Worm (Caenorhabditis elegans) whole organism, young adult: ENCODE data around the gene mbk-1.

Source experiments
- B0261.1 ChIP-seq: sonication (generic microtip); optimal IDR thresholded peaks from 2 replicates; lab custom pipeline; 2016; ENCODE audit warnings: mild to moderate bottlenecking, missing genetic modification characterization, moderate library complexity, missing compliant biosample characterization
- B0336.3 ChIP-seq: fragments of 200-800 bp; sonication (Bioruptor generic); IDR thresholded peaks from 2 replicates; pipeline ENCODE4 v1.3.6; 2022; ENCODE audit warnings: missing genetic modification characterization, missing compliant biosample characterization
- C06A6.2 ChIP-seq: fragments of 200-800 bp; sonication (Bioruptor generic); conservative IDR thresholded peaks from 2 replicates; pipeline ENCODE4 v1.3.6; 2022; ENCODE audit warnings: missing genetic modification characterization, missing compliant biosample characterization
- C17E4.6 ChIP-seq: fragments of 200-800 bp; sonication (Bioruptor generic); IDR thresholded peaks from 2 replicates; pipeline ENCODE4 v1.3.6; 2022; ENCODE audit warnings: missing genetic modification reagents, missing genetic modification characterization, missing compliant biosample characterization
- F22D6.2 ChIP-seq: sonication (generic microtip); optimal IDR thresholded peaks from 2 replicates; lab custom pipeline; 2016; ENCODE audit warnings: mild to moderate bottlenecking, missing genetic modification characterization, missing compliant biosample characterization
- F39B2.1 ChIP-seq: fragments of 200-800 bp; sonication (Bioruptor generic); IDR thresholded peaks from 2 replicates; pipeline ENCODE4 v1.3.6; 2022; ENCODE audit warnings: missing genetic modification reagents, missing genetic modification characterization, missing compliant biosample characterization
- K11D2.4 ChIP-seq: fragments of 200-800 bp; sonication (Bioruptor generic); IDR thresholded peaks from 2 replicates; pipeline ENCODE4 v1.3.6; 2022; ENCODE audit warnings: missing genetic modification reagents, missing genetic modification characterization, missing compliant biosample characterization
- Y53G8AR.9 ChIP-seq: fragments of 200-800 bp; sonication (Bioruptor generic); conservative IDR thresholded peaks from 2 replicates; pipeline ENCODE4 v1.3.6; 2022; ENCODE audit warnings: missing genetic modification reagents, missing genetic modification characterization, missing compliant biosample characterization
- Y79H2A.3 ChIP-seq: fragments of 200-800 bp; sonication (Bioruptor generic); conservative IDR thresholded peaks from 2 replicates; pipeline ENCODE4 v1.3.6; 2022; ENCODE audit warnings: missing genetic modification reagents, missing genetic modification characterization, missing compliant biosample characterization
- Y95B8A.8 ChIP-seq: fragments of 200-800 bp; sonication (Bioruptor generic); IDR thresholded peaks from 2 replicates; pipeline ENCODE4 v1.3.6; 2022; ENCODE audit warnings: missing genetic modification reagents, missing genetic modification characterization, missing compliant biosample characterization
- ZK185.1 ChIP-seq: sonication (generic microtip); optimal IDR thresholded peaks from 2 replicates; lab custom pipeline; 2016; ENCODE audit warnings: mild to moderate bottlenecking, missing genetic modification characterization, missing compliant biosample characterization; ENCODE audit not compliant: poor library complexity, severe bottlenecking
- akir-1 ChIP-seq: fragments of 200-800 bp; sonication (Bioruptor generic); optimal IDR thresholded peaks from 2 replicates; lab custom pipeline; 2018; ENCODE audit warnings: mild to moderate bottlenecking, missing genetic modification characterization, moderate library complexity, missing compliant biosample characterization
- aptf-3 ChIP-seq: fragments of 200-800 bp; sonication (Bioruptor generic); IDR thresholded peaks from 2 replicates; pipeline ENCODE4 v1.3.6; 2022; ENCODE audit warnings: missing genetic modification characterization, missing compliant biosample characterization
- attf-6 ChIP-seq: fragments of 200-800 bp; sonication (Bioruptor generic); IDR thresholded peaks from 2 replicates; pipeline ENCODE4 v1.3.6; 2022; ENCODE audit warnings: missing genetic modification reagents, missing genetic modification characterization, missing compliant biosample characterization
- cebp-1 ChIP-seq, 2 experiments: fragments of 200-800 bp in 1 of 2; sonication (Bioruptor generic) in 1 of 2; sonication (generic microtip) in 1 of 2; IDR thresholded peaks in 1 of 2; optimal IDR thresholded peaks in 1 of 2; 2 replicates each; pipeline versions ENCODE4 v1.3.6 to Lab custom; 2017 to 2022; ENCODE audit warnings: missing compliant biosample characterization in 2 of 2, missing genetic modification characterization in 2 of 2, mild to moderate bottlenecking in 1 of 2, missing genetic modification reagents in 1 of 2, moderate library complexity in 1 of 2
- ceh-91 ChIP-seq: fragments of 200-800 bp; sonication (Bioruptor generic); IDR thresholded peaks from 2 replicates; pipeline ENCODE4 v1.3.6; 2022; ENCODE audit warnings: missing genetic modification reagents, missing genetic modification characterization, missing compliant biosample characterization
- dox-1 ChIP-seq: fragments of 200-800 bp; sonication (Bioruptor generic); IDR thresholded peaks from 2 replicates; pipeline ENCODE4 v1.3.6; 2022; ENCODE audit warnings: missing genetic modification reagents, missing genetic modification characterization, missing compliant biosample characterization
- efl-1 ChIP-seq: fragments of 150-350 bp; optimal IDR thresholded peaks from 2 replicates; lab custom pipeline; 2014; ENCODE audit warnings: missing biosample characterization, missing genetic modification reagents, missing genetic modification characterization
- egl-18 ChIP-seq: fragments of 200-800 bp; sonication (Bioruptor generic); IDR thresholded peaks from 2 replicates; pipeline ENCODE4 v1.3.6; 2022; ENCODE audit warnings: missing genetic modification reagents, missing genetic modification characterization, missing compliant biosample characterization
- gei-17 ChIP-seq: fragments of 200-800 bp; sonication (Bioruptor generic); optimal IDR thresholded peaks from 2 replicates; lab custom pipeline; 2018; ENCODE audit warnings: mild to moderate bottlenecking, missing genetic modification characterization, missing compliant biosample characterization
- hmg-1.2 ChIP-seq: fragments of 200-800 bp; sonication (Bioruptor generic); IDR thresholded peaks from 2 replicates; pipeline ENCODE4 v1.3.6; 2022; ENCODE audit warnings: missing genetic modification reagents, missing genetic modification characterization, missing compliant biosample characterization
- hsf-1 ChIP-seq: fragments of 200-800 bp; sonication (Bioruptor generic); IDR thresholded peaks from 2 replicates; pipeline ENCODE4 v1.3.6; 2022; ENCODE audit warnings: missing genetic modification reagents, missing genetic modification characterization, missing compliant biosample characterization
- lag-1 ChIP-seq: fragments of 200-800 bp; sonication (Bioruptor generic); IDR thresholded peaks from 2 replicates; pipeline ENCODE4 v1.3.6; 2022; ENCODE audit warnings: missing genetic modification reagents, missing genetic modification characterization, missing compliant biosample characterization
- let-526 ChIP-seq: fragments of 200-800 bp; sonication (Bioruptor generic); IDR thresholded peaks from 2 replicates; pipeline ENCODE4 v1.3.6; 2022; ENCODE audit warnings: missing genetic modification reagents, missing genetic modification characterization, missing compliant biosample characterization
- let-607 ChIP-seq, 2 experiments: fragments of 200-800 bp in 1 of 2; sonication (Bioruptor generic) in 1 of 2; sonication (generic microtip) in 1 of 2; optimal IDR thresholded peaks; 2 replicates each; lab custom pipeline; 2016 to 2018; ENCODE audit warnings: mild to moderate bottlenecking in 2 of 2, missing compliant biosample characterization in 2 of 2, missing genetic modification characterization in 2 of 2, moderate library complexity in 2 of 2, missing genotype in 1 of 2
- lin-40 ChIP-seq: sonication (generic microtip); optimal IDR thresholded peaks from 2 replicates; lab custom pipeline; 2016; ENCODE audit warnings: missing genetic modification characterization, mild to moderate bottlenecking, missing compliant biosample characterization, missing genotype, missing genetic modification reagents
- lir-1 ChIP-seq: fragments of 200-800 bp; sonication (Bioruptor generic); conservative IDR thresholded peaks from 2 replicates; pipeline ENCODE4 v1.3.6; 2022; ENCODE audit warnings: missing genetic modification reagents, missing genetic modification characterization, missing compliant biosample characterization
- mcd-1 ChIP-seq: fragments of 200-800 bp; sonication (Bioruptor generic); IDR thresholded peaks from 2 replicates; pipeline ENCODE4 v1.3.6; 2022; ENCODE audit warnings: missing genetic modification reagents, missing genetic modification characterization, missing compliant biosample characterization
- mes-4 ChIP-seq: sonication (generic microtip); optimal IDR thresholded peaks from 2 replicates; lab custom pipeline; 2016; ENCODE audit warnings: missing genotype, missing genetic modification characterization, missing compliant biosample characterization
- nfya-2 ChIP-seq: fragments of 200-800 bp; sonication (Bioruptor generic); IDR thresholded peaks from 2 replicates; pipeline ENCODE4 v1.3.6; 2022; ENCODE audit warnings: missing genetic modification reagents, missing genetic modification characterization, missing compliant biosample characterization
- nhr-120 ChIP-seq: fragments of 200-800 bp; sonication (Bioruptor generic); IDR thresholded peaks from 2 replicates; pipeline ENCODE4 v1.3.6; 2022; ENCODE audit warnings: missing genetic modification characterization, missing compliant biosample characterization
- nhr-27 ChIP-seq: fragments of 200-800 bp; sonication (Bioruptor generic); optimal IDR thresholded peaks from 2 replicates; lab custom pipeline; 2018; ENCODE audit warnings: mild to moderate bottlenecking, missing genetic modification characterization, moderate library complexity, missing compliant biosample characterization
- rcor-1 ChIP-seq: fragments of 200-800 bp; sonication (Bioruptor generic); IDR thresholded peaks from 2 replicates; pipeline ENCODE4 v1.3.6; 2022; ENCODE audit warnings: missing genetic modification reagents, missing genetic modification characterization, missing compliant biosample characterization
- repo-1 ChIP-seq: sonication (generic microtip); optimal IDR thresholded peaks from 2 replicates; lab custom pipeline; 2017; ENCODE audit warnings: mild to moderate bottlenecking, missing genetic modification characterization, missing compliant biosample characterization
- rpc-1 ChIP-seq, 2 experiments: fragments of 150-350 bp in 1 of 2; sonication (generic microtip) in 1 of 2; optimal IDR thresholded peaks; 2 replicates each; lab custom pipeline; 2014 to 2018; ENCODE audit warnings: missing biosample characterization in 1 of 2, missing genetic modification characterization in 1 of 2, missing genetic modification reagents in 1 of 2, missing genotype in 1 of 2
- sdz-38 ChIP-seq: sonication (generic microtip); optimal IDR thresholded peaks from 2 replicates; lab custom pipeline; 2016; ENCODE audit warnings: missing genotype, missing genetic modification characterization, missing compliant biosample characterization
- snpc-3.4 ChIP-seq: sonication (generic microtip); optimal IDR thresholded peaks from 2 replicates; lab custom pipeline; 2017; ENCODE audit warnings: missing genetic modification characterization, mild to moderate bottlenecking, missing compliant biosample characterization, antibody characterized with exemption, moderate library complexity, missing genotype, missing genetic modification reagents
- snpc-4 ChIP-seq, 5 experiments: fragments of 150-350 bp in 1 of 5; sonication (generic microtip) in 4 of 5; optimal IDR thresholded peaks; 2 replicates each; lab custom pipeline; 2014 to 2018; ENCODE audit warnings: missing genetic modification characterization in 5 of 5, missing biosample characterization in 3 of 5, antibody characterized with exemption in 2 of 5, mild to moderate bottlenecking in 2 of 5, missing compliant biosample characterization in 2 of 5, missing genotype in 2 of 5, moderate library complexity in 2 of 5, missing genetic modification reagents in 1 of 5
- somi-1 ChIP-seq: fragments of 200-800 bp; sonication (Bioruptor generic); optimal IDR thresholded peaks from 2 replicates; lab custom pipeline; 2018; ENCODE audit warnings: mild to moderate bottlenecking, missing genetic modification characterization, missing compliant biosample characterization
- tlf-1 ChIP-seq: fragments of 200-800 bp; sonication (Bioruptor generic); optimal IDR thresholded peaks from 2 replicates; lab custom pipeline; 2018; ENCODE audit warnings: mild to moderate bottlenecking, missing genetic modification characterization, missing compliant biosample characterization
- xnd-1 ChIP-seq: sonication (generic microtip); optimal IDR thresholded peaks from 2 replicates; lab custom pipeline; 2016; ENCODE audit warnings: missing genotype, missing genetic modification reagents, missing genetic modification characterization, missing compliant biosample characterization
- zfh-2 ChIP-seq: fragments of 200-800 bp; sonication (Bioruptor generic); conservative IDR thresholded peaks from 2 replicates; pipeline ENCODE4 v1.3.6; 2022; ENCODE audit warnings: missing genetic modification reagents, missing genetic modification characterization, missing compliant biosample characterization
- zim-3 ChIP-seq: sonication (generic microtip); optimal IDR thresholded peaks from 2 replicates; lab custom pipeline; 2017; ENCODE audit warnings: mild to moderate bottlenecking, missing genetic modification characterization, moderate library complexity, missing compliant biosample characterization
- ztf-18 ChIP-seq: sonication (generic microtip); optimal IDR thresholded peaks from 2 replicates; lab custom pipeline; 2016; ENCODE audit warnings: missing genotype, mild to moderate bottlenecking, missing genetic modification characterization, missing compliant biosample characterization
- ztf-6 ChIP-seq: fragments of 200-800 bp; sonication (Bioruptor generic); IDR thresholded peaks from 2 replicates; pipeline ENCODE4 v1.3.6; 2022; ENCODE audit warnings: missing genetic modification reagents, missing genetic modification characterization, missing compliant biosample characterization

Gene mbk-1

DNA sequence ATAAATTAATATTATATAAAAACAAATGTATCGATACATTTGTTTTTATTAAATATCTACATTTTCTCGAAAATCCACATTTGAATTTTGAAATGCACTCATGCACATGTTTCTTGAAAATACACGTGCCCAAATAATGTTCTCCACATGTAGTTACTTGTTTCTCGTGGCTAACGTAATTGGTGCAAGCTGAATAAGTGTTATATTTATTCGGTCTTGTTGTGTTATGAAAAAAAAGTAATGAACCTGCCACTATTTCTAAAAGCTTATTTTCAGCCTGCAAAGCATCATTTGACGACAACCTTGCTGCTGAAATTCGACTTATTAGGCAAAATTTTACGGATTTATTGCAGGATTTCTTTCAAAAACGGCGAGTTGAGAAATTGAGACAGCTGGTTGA lies 10.9 kb downstream of the mbk-1 start (continued):
- TF ChIP-seq let-526 (GFP tag; lab: Robert Waterston, UW) (no peak), let-607 (tag; optimal IDR thresholded peaks at IDR 0.05; lab: Kevin White, UChicago) (peak in 1 of 2 experiments; percentile 8), Y79H2A.3 (GFP tag; lab: Robert Waterston, UW) (no peak), K11D2.4 (GFP tag; lab: Robert Waterston, UW) (0 out of 2 replicates have a peak, but pooled peaks have one; percentile 21), snpc-4 (GFP tag; optimal IDR thresholded peaks at IDR 0.05; lab: Kevin White, UChicago) (no peak), snpc-4 (tag; optimal IDR thresholded peaks at IDR 0.05; lab: Kevin White, UChicago) (peak in 3 of 4 experiments; percentile 6 to 41 (median 17)), cebp-1 (GFP tag; IDR thresholded peaks at IDR 0.05; lab: Robert Waterston, UW) (no peak), cebp-1 (tag; optimal IDR thresholded peaks at IDR 0.05; lab: Kevin White, UChicago) (peak; percentile 56), C06A6.2 (GFP tag; lab: Robert Waterston, UW) (peak; percentile 79), lin-40 (tag; lab: Kevin White, UChicago) (peak; percentile 92), ceh-91 (no peak), dox-1 (GFP tag; lab: Robert Waterston, UW) (peak; percentile 43; the same call in 1 of the 2 replicates), ZK185.1 (tag; lab: Kevin White, UChicago) (peak; percentile 68), F22D6.2 (peak; percentile 13), zim-3 (tag; lab: Kevin White, UChicago) (no peak), mcd-1 (GFP tag; lab: Robert Waterston, UW) (0 out of 2 replicates have a peak, but pooled peaks have one; percentile 16), somi-1 (GFP tag; lab: Kevin White, UChicago) (peak; percentile 10), tlf-1 (peak; percentile 36), B0336.3 (GFP tag; lab: Robert Waterston, UW) (no peak), zfh-2 (GFP tag; lab: Robert Waterston, UW) (no peak), xnd-1 (tag; lab: Kevin White, UChicago) (no peak)
- TF ChIP-seq, all 124 proteins: peak for 22

DNA sequence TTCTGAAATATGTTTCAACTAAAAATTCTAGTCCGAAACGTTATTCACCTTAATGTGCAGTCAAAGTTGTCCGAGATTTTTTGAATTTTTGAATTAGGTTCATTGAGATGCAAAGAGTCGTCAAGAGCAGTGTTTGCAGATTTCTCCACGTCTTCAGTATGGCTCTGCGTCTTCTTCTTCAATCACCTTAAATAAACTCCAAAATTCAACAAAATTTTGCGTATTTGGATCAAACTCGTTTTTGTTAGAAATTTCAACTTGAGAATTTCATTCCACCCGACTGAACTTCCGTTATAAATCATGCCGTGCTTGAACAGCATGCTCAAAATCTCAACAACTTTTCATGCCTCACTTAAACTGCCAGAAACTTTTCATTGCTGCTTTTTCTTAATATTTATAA lies 12.3 kb downstream of the mbk-1 start, which contains the start of gene T04C10.3:
Gene T04C10.3, plus strand, starts transcription at position 301 of the 400 bp plus-strand sequence.
- no peak for TF ChIP-seq hmg-1.2 (GFP tag; lab: Robert Waterston, UW)
- TF ChIP-seq aptf-3 = no peak
- TF ChIP-seq Y53G8AR.9 (GFP tag; lab: Robert Waterston, UW) = no peak
- TF ChIP-seq F39B2.1 = no peak
- TF ChIP-seq nfya-2 (GFP tag; lab: Robert Waterston, UW) = no peak
- TF ChIP-seq C17E4.6 (GFP tag; lab: Robert Waterston, UW) = no peak
- no peak for TF ChIP-seq lag-1 (GFP tag; lab: Robert Waterston, UW)
- TF ChIP-seq ztf-6 = no peak
- no peak for TF ChIP-seq attf-6 (GFP tag; lab: Robert Waterston, UW)
- no peak for TF ChIP-seq rcor-1 (GFP tag; lab: Robert Waterston, UW)
- TF ChIP-seq K11D2.4 (GFP tag; lab: Robert Waterston, UW) = no peak
- no peak for TF ChIP-seq mes-4 (tag; lab: Kevin White, UChicago)
- no peak for TF ChIP-seq gei-17
- TF ChIP-seq egl-18 (GFP tag; lab: Robert Waterston, UW) = no peak

DNA sequence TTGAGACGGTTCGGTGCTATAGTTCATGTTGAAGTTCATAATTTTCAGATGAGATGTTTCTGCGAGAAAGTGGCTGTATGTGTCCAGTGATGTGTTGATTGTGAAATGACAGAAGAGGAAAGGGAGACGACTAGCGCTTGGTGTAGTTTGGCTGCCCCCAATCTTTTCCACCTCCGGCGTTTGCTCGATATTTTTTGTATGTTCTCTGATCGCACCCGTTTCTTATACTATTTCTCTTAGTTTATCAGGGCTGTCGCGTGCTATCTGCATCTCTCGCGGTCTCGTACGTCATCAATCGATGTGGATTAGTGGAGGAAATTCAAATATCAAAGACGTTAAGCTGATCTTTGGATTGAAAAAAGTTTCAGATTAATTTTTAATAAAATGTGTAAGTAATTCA lies 13.6 kb downstream of the mbk-1 start, which contains the start of gene atf-4:
Gene atf-4, minus strand, starts transcription at position 93 of the 400 bp plus-strand sequence.
- TF ChIP-seq efl-1 (GFP tag; lab: Kevin White, UChicago) (no peak), egl-18 (GFP tag; lab: Robert Waterston, UW) (no peak), lin-40 (tag; lab: Kevin White, UChicago) (peak; percentile 46), nhr-27 (tag; lab: Kevin White, UChicago) (no peak), nhr-120 (GFP tag; lab: Robert Waterston, UW) (no peak), Y95B8A.8 (GFP tag; lab: Robert Waterston, UW) (no peak), hsf-1 (no peak), sdz-38 (tag; lab: Kevin White, UChicago) (no peak), rpc-1 (optimal IDR thresholded peaks at IDR 0.05; lab: Kevin White, UChicago) (no peak), rpc-1 (tag; optimal IDR thresholded peaks at IDR 0.05; lab: Kevin White, UChicago) (no peak), ztf-18 (no peak), mes-4 (tag; lab: Kevin White, UChicago) (no peak), lir-1 (GFP tag; lab: Robert Waterston, UW) (no peak), B0261.1 (no peak), repo-1 (tag; lab: Kevin White, UChicago) (peak; percentile 46), snpc-3.4 (tag; lab: Kevin White, UChicago) (no peak), akir-1 (GFP tag; lab: Kevin White, UChicago) (no peak)
